Worm (Caenorhabditis elegans) whole organism, L2 larva: ENCODE data around the gene C06A1.6.

Source experiments
- elt-3 ChIP-seq: sonication (generic microtip); optimal IDR thresholded peaks from 2 replicates; lab custom pipeline; 2017; ENCODE audit warnings: missing biosample characterization, missing genetic modification characterization
- lsy-2 ChIP-seq, 2 experiments: fragments of 150-350 bp in 1 of 2; sonication (generic microtip) in 1 of 2; optimal IDR thresholded peaks; 2 replicates each; lab custom pipeline; 2014 to 2017; ENCODE audit warnings: missing biosample characterization in 2 of 2, missing genetic modification characterization in 2 of 2
- nhr-11 ChIP-seq: fragments of 150-350 bp; optimal IDR thresholded peaks from 2 replicates; lab custom pipeline; 2014; ENCODE audit warnings: missing biosample characterization, missing genetic modification characterization
- skn-1 ChIP-seq: sonication (generic microtip); optimal IDR thresholded peaks from 2 replicates; lab custom pipeline; 2017; ENCODE audit warnings: missing biosample characterization, missing genetic modification characterization
- ztf-4 ChIP-seq: fragments of 150-350 bp; optimal IDR thresholded peaks from 2 replicates; lab custom pipeline; 2014; ENCODE audit warnings: missing biosample characterization, missing genetic modification characterization

- no peak for TF ChIP-seq nhr-11 (tag; lab: Kevin White, UChicago)
- no peak for TF ChIP-seq lsy-2 (tag; optimal IDR thresholded peaks at IDR 0.05; lab: Kevin White, UChicago)
- TF ChIP-seq elt-3 (tag; lab: Kevin White, UChicago) = no peak
- no peak for TF ChIP-seq skn-1
- TF ChIP-seq ztf-4 (tag; lab: Kevin White, UChicago) = no peak
These were observed 33.6 kb downstream of the C06A1.6 start for ce11 chrII:10530907-10531306.
